Worm (Caenorhabditis elegans) whole organism, L4/young adult: ENCODE measurements around the gene Y70C5B.2.
"Not testable (repeated sequence)": the region's sequence is repeated elsewhere in the genome, so short reads cannot be mapped to it uniquely, and the experiment has no call there.

Experiments used
- W03F9.2 ChIP-seq: fragments of 150-350 bp; optimal IDR thresholded peaks from 2 replicates; lab custom pipeline; 2014; ENCODE audit warnings: missing biosample characterization, missing genetic modification characterization
- dao-5 ChIP-seq: sonication (generic microtip); optimal IDR thresholded peaks from 2 replicates; lab custom pipeline; 2016; ENCODE audit warnings: missing genotype, missing genetic modification characterization, moderate library complexity, missing compliant biosample characterization
- him-1 ChIP-seq: sonication (generic microtip); optimal IDR thresholded peaks from 2 replicates; lab custom pipeline; 2016; ENCODE audit warnings: missing genotype, missing genetic modification reagents, missing genetic modification characterization, missing compliant biosample characterization

Y70C5B.2 gene

DNA sequence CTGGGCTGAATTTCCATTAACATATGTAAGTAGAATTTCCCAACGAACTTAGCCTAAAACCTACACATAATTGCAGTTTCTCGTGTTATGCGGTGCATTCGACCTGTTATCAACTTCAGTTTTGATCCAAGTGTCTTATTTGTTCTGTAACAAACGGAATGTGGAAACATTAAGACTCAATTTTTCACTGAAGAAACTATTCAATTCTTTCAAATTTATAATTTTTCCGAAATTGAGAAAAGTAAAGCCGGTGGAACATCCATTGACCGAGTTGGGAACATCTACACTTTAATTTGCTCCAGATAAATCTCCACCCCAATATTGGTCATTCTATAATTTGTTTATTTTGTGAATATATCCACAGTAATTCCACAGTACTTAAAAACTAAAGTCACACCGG, 13.7 kb upstream of the Y70C5B.2 start:
- no peak for TF ChIP-seq dao-5
- TF ChIP-seq W03F9.2: no peak
- no peak for TF ChIP-seq him-1 (tag; lab: Kevin White, UChicago)

DNA sequence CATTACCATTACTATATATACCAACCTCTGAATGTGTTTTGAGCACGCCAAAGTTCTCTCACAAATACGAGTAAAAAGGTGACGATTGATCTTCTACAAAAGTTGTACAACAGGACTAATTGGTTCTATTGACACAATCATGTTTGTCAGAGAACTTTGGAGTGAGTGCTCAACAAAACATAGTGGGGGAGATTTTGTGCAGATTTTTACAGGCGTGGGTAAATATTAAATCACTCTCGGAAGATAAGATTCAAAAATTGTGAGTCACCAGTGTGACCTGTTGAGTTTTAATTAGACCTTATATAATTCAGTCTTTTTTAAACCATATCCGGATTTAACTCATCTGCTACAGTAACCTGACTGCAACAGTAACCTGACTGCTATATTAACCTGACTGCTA, 11.5 kb upstream of the Y70C5B.2 start, which contains the start of gene F14F8.8:
Gene F14F8.8 (minus strand): TSS at position 101 of the 400 bp plus-strand sequence.
- TF ChIP-seq dao-5: no peak
- no peak for TF ChIP-seq him-1 (tag; lab: Kevin White, UChicago)
- no peak for TF ChIP-seq W03F9.2

DNA sequence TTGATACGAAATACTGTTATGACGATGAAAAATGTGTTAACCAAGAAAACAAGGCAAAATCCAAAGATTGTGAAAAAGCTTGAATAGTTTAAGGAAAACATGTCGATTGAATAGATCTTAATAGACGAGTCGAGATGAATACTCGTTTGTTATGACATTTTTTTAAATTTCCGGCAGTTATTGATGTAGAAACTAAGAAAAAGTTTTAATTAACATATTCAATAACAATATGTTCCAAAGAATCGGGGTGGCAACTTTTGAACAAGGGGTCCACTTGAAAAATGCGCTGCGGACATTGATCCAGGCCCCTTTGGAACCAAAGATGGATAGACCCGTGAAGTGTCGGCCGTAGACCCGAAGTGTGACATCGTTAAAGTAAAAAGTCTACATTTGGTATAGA, 10.5 kb upstream of the Y70C5B.2 start, which contains the start of gene str-61:
Gene str-61 (minus strand): TSS at position 101 of the 400 bp plus-strand sequence.
- TF ChIP-seq him-1 (tag; lab: Kevin White, UChicago): no peak
- TF ChIP-seq dao-5: no peak
- no peak for TF ChIP-seq W03F9.2

DNA sequence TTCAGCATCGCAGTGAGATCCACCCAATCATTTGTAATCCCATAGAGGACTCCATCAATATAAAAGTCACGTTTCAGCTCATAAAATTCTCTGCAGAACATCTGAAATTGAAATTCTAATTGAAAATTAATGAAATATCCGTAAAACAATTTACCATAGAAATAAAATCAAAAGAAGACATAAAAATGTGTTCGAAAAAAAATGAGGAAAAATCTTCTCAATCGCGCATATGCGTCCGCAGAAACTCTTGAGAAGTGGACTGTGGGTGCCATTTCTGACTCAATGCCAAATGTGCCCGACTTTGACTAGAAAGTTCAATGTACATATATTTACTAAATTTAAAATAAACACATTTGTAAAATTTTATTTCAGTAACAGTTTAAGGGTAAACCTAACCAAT, 7.8 kb upstream of the Y70C5B.2 start, which contains the start of gene F14F8.9:
Gene F14F8.9 (minus strand): TSS at position 101 of the 400 bp plus-strand sequence.
- no peak for TF ChIP-seq W03F9.2
- no peak for TF ChIP-seq him-1 (tag; lab: Kevin White, UChicago)
- no peak for TF ChIP-seq dao-5

DNA sequence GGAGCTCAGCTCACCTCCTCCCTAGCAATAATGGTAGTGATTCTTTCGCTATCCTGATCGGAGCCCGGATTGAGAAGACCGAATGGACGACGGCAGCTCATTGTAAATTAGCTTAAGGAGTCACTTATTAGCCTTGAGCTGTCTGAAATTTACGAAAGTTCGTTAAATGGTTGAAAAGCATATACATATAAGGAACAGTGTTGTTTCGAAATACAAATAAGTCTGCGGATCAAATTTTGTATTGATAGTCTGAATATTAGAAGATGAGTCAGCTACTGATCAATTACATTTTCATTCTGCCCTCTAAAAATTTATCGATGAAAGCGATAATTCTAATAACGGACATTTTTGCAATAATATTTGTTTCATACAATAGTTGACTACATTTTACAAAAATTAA, 5.9 kb upstream of the Y70C5B.2 start, which contains the start of gene F14F8.14:
Gene F14F8.14 (minus strand): TSS at position 101 of the 400 bp plus-strand sequence.
- TF ChIP-seq him-1 (tag; lab: Kevin White, UChicago) (no peak), W03F9.2 (no peak), dao-5 (no peak)

DNA sequence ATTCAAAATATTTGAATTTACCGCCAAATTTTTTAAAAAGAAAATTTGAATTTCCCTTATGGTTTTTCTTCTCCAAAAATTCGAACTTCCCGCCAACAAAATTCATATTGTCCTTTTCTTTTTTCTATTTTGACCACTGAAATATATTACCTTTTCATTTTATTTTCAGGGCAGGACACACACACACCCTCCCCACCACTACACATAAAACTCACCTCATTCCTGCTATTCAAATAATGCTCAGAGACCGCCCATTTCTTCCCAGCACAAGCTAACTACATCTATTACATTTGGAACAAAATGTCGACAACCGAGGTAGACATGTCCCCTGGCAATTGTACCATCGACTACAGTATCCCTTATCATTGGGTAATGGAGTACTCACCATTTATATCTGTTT, 6.5 kb downstream of the Y70C5B.2 start, which contains the start of gene W06G6.15:
Gene W06G6.15 (plus strand): TSS at position 301 of the 400 bp plus-strand sequence.
- not testable (repeated sequence) for TF ChIP-seq dao-5; W03F9.2; him-1 (tag; lab: Kevin White, UChicago)

DNA sequence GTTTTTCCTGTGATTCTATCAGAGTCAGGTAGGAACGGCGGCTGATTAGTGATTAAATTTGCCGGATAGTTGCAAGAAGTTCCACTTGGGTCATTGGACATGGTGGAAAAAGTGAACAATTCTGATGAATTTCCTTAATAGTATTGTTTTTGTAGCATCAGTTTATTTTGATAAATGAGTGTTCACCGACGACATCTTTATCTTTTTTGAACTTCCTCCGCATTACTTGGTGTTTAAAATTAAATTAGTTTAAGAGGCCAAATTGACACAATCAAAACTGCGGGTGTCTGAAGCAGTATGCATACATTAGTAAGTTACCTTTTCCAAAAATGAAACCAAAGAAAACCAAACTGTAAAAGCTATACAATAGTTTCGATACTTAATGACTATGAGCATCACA, 11.5 kb downstream of the Y70C5B.2 start, which contains the start of gene W06G6.11:
Gene W06G6.11 (minus strand): TSS at position 101 of the 400 bp plus-strand sequence.
- not testable (repeated sequence) for TF ChIP-seq W03F9.2; dao-5; him-1 (tag; lab: Kevin White, UChicago)

DNA sequence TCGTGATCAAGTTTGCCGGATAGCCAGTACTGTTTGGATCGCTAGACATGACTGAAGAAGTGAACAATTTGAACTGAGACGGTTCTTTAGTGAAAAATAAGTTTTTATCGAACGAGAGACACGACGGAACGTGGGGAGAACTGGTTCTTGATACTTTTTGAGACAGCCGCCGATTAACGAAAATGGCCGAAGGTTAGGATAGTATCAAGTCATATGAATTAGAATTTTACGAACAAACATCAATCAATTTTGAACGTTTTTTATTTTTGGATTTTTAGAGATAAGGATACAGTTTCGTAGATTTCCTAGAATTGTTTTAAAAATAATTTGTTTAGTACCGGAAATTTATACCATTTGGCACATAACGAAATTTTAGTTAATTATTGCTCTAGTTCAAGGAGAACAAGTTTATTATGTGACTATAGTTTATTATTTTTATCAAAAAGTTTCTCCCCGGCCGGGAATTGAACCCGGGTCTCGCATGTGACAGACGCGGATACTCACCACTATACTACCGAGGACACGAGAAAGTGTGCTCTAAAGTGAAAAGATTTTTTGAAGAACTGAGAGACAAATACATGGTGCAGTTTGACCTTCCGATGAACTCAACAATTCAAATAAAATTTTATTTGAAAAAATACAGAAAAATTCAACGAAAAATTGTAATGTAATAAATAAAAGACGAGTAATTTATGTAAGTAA, 12.2 kb downstream of the Y70C5B.2 start, which contains the start of gene W06G6.20:
Gene W06G6.20 (minus strand): TSS at position 51 of the 702 bp plus-strand sequence.
- TF ChIP-seq him-1 (tag; lab: Kevin White, UChicago) (no peak), W03F9.2 (no peak), dao-5 (no peak)

DNA sequence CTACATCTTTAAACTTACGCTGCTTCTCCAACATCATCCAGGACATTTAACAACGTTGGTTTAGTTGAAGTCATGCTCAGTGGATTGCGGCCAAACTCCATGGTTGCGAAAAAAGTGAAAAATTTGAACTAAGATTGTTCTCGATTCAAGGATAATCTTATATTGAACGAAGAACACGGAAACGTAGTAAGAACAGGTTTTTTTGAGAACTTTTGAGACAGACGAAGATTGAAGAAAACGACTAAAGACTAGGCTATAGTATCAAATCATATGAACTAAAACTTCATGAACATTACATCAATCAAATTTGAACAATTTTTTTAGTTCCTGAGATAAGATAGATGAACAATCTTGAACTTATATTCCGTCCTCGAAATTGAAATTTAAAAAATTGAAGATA, 13.6 kb downstream of the Y70C5B.2 start, which contains the start of gene W06G6.10:
Gene W06G6.10 (minus strand): TSS at position 101 of the 400 bp plus-strand sequence.
- TF ChIP-seq W03F9.2 (no peak), him-1 (tag; lab: Kevin White, UChicago) (no peak), dao-5 (no peak)

DNA sequence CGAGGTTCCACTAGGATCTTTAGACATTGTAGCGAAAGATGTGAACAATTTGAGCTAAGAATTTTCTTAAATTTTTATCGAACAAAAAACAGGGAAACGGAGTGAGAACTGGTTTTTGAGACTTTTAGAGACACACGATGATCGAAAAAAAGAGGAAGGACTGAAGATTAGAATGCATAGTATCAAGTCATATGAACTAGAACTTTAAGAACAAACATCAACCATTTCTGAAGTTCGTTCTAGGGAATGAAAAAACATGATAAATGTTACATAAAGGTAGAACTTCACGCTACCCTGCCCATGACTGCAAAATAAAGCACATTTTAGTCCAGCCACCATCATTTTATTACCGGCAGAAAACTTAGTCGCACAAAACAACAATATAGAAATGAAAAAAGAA, 14.3 kb downstream of the Y70C5B.2 start, which contains the start of gene W06G6.9:
Gene W06G6.9 (minus strand): TSS at position 101 of the 400 bp plus-strand sequence.
- no peak for TF ChIP-seq W03F9.2

DNA sequence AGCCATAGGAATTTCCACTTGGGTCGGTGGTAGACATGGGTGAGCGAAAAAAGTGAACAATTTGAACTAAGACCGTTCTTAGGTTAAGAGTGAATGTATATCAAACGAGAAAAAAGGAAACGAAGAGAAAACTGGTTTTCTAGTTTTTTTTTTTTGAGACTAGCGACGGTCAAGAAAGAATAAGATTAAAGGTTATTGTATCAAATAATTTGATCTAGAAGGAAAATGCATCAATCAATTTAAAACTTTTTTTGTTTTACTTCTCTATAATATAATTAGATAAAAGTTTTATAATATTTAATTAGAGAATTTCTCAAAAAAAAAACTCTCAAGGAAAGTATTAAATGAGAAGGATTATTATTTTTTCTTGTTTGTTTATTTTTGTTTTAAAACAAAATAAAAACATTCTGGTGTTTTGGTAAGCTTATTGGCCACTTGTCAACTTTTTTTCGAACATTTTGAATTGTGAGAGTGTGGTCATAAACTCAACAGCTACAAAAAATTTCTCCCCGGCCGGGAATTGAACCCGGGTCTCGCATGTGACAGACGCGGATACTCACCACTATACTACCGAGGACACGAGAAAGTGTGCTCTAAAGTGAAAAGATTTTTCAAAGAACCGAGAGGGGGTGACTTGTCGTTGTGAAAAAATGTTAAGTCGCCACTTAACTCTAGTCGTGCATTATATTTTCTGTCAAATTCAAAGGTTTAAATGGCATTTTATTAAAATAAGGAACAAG, 15.3 kb downstream of the Y70C5B.2 start, which contains the start of gene W06G6.17:
Gene W06G6.17 (minus strand): TSS at position 51 of the 740 bp plus-strand sequence.
- TF ChIP-seq W03F9.2 (no peak), dao-5 (no peak), him-1 (tag; lab: Kevin White, UChicago) (no peak)

DNA sequence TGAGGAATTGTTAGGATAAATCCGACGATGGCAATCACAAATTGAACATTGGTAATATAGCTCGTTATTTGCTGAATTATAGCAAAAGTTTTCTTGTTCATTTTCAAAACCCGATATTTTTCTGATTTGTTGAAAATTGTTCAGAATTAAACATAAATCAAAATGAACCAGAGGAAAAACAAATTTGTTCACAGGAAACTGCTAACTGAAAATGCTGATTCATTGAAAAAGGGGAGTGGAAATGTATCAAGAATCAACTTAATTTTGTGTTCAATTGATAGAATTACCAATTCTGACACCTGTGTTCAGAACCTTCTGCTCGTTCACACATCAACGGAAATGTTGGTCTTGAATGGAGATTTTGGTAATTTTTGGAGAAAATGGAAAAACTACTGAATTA, 17.2 kb downstream of the Y70C5B.2 start, which contains the start of gene srw-77:
Gene srw-77 (minus strand): TSS at position 101 of the 400 bp plus-strand sequence.
- TF ChIP-seq him-1 (tag; lab: Kevin White, UChicago) (no peak), dao-5 (no peak), W03F9.2 (no peak)

DNA sequence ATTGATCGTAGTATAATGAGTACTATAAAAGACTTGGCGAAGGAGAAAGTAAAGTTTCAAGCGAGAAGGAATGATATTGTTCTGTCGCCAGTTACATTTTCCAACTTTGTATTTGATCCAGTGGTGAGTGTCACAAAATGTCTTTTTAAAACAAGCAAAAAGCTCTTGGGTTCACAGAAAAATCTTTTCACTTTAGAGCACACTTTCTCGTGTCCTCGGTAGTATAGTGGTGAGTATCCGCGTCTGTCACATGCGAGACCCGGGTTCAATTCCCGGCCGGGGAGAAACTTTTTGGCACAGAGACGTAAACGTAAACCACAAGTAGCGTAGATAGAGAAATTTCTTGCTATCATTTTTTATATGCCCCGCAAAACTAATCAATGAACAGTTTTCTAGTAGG, 20.4 kb downstream of the Y70C5B.2 start:
- no peak for TF ChIP-seq W03F9.2
- TF ChIP-seq him-1 (tag; lab: Kevin White, UChicago): no peak
- TF ChIP-seq dao-5: no peak

DNA sequence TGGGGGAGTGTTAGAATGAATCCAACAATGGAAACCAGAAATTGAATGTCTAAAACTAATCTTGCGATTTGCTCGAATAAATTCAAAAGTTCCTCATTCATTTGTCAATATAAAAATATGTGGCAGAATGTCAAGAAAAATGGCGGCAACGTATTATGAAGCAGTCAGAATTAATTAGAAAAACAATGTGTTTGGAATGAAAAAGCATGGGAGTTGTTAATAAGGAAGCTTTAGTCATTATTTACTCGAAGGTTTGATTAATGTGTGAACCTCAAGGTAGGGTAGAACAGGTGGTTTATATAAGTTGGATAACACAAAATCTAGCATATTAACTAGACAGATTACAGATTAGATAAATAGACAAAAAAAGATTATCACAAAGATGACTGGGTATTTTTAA, 22.5 kb downstream of the Y70C5B.2 start, which contains the start of gene srw-76:
Gene srw-76 (minus strand): TSS at position 101 of the 400 bp plus-strand sequence.
- TF ChIP-seq dao-5 (no peak), him-1 (tag; lab: Kevin White, UChicago) (no peak), W03F9.2 (no peak)
